Fruit fly (Drosophila melanogaster): ENCODE results near the gene CG5326.

- TF ChIP-seq Crg-1 (GFP tag; optimal IDR thresholded peaks at IDR 0.05) (no peak), cnc (optimal IDR thresholded peaks at IDR 0.05) (no peak), CG14711 (tag; optimal IDR thresholded peaks at IDR 0.05) (no peak), CG1620 (GFP tag; optimal IDR thresholded peaks at IDR 0.05) (no peak), CG5204 (GFP tag; optimal IDR thresholded peaks at IDR 0.05) (no peak), CG7101 (tag; optimal IDR thresholded peaks at IDR 0.05) (no peak), ovo (GFP tag; optimal IDR thresholded peaks at IDR 0.05) (no peak), CG12768 (GFP tag; optimal IDR thresholded peaks at IDR 0.05) (no peak), Clk (GFP tag; optimal IDR thresholded peaks at IDR 0.05) (no peak), CG7045 (GFP tag; optimal IDR thresholded peaks at IDR 0.05) (no peak), pad (GFP tag; optimal IDR thresholded peaks at IDR 0.05) (no peak), cic (GFP tag; optimal IDR thresholded peaks at IDR 0.05) (no peak)
These were observed 36.1 kb downstream of the CG5326 start for dm6 chr3R:22503630-22504029.
